Fruit fly (Drosophila melanogaster): ENCODE measurements around the gene Or85f.

Gene Or85f

dm6 chr3R:9370413-9370812 lies 27.6 kb upstream of the Or85f start (continued):
- TF ChIP-seq CG10274 (GFP tag; optimal IDR thresholded peaks at IDR 0.05): no peak
- TF ChIP-seq al (GFP tag; IDR thresholded peaks at IDR 0.05): peak; percentile 52; the same call in 1 of the 2 replicates
- peak; percentile 24 for TF ChIP-seq Nf-YB (GFP tag; optimal IDR thresholded peaks at IDR 0.05)
- TF ChIP-seq CG31441 (GFP tag; IDR thresholded peaks at IDR 0.05): peak; percentile 37; the same call in 1 of the 2 replicates
- TF ChIP-seq cg (GFP tag; optimal IDR thresholded peaks at IDR 0.05): no peak
- peak in 1 of 2 experiments; percentile 84 for TF ChIP-seq Hr51 (GFP tag; optimal IDR thresholded peaks at IDR 0.05)
- TF ChIP-seq Fer3 (tag; optimal IDR thresholded peaks at IDR 0.05): peak; percentile 69
- TF ChIP-seq Six4 (GFP tag; optimal IDR thresholded peaks at IDR 0.05): peak; percentile 22
- peak; percentile 55 for TF ChIP-seq pho (GFP tag; optimal IDR thresholded peaks at IDR 0.05)
- TF ChIP-seq ase (GFP tag; IDR thresholded peaks at IDR 0.05): peak; percentile 27; the same call in 2 of the 3 replicates
- TF ChIP-seq tna (GFP tag; IDR thresholded peaks at IDR 0.05; ENCODE audit: partially characterized antibody): no peak
- TF ChIP-seq zen (tag; optimal IDR thresholded peaks at IDR 0.05): no peak
- TF ChIP-seq pum (GFP tag; optimal IDR thresholded peaks at IDR 0.05): peak; percentile 25
- peak; percentile 43; the same call in 1 of the 2 replicates for TF ChIP-seq CG31224 (GFP tag; IDR thresholded peaks at IDR 0.05)
- TF ChIP-seq Ada2b (GFP tag; IDR thresholded peaks at IDR 0.05): peak; percentile 69
- TF ChIP-seq CG11504 (tag; optimal IDR thresholded peaks at IDR 0.05): peak; percentile 72
- TF ChIP-seq Hr3 (GFP tag; optimal IDR thresholded peaks at IDR 0.05): peak; percentile 44
- peak; percentile 64; the same call in 2 of the 3 replicates for TF ChIP-seq tgo (GFP tag; IDR thresholded peaks at IDR 0.05)
- TF ChIP-seq lov (optimal IDR thresholded peaks at IDR 0.05): no peak
- no peak for TF ChIP-seq lov (GFP tag; IDR thresholded peaks at IDR 0.05)
- TF ChIP-seq D19B (GFP tag; optimal IDR thresholded peaks at IDR 0.05): peak; percentile 34
- TF ChIP-seq CG6272 (GFP tag; IDR thresholded peaks at IDR 0.05): 0 out of 2 replicates have a peak, but pooled peaks have one; percentile 19
- peak; percentile 10 for TF ChIP-seq CG12104 (GFP tag; optimal IDR thresholded peaks at IDR 0.05)
- TF ChIP-seq CG10654 (GFP tag; optimal IDR thresholded peaks at IDR 0.05): peak; percentile 10
- peak; percentile 52 for TF ChIP-seq cwo (GFP tag; optimal IDR thresholded peaks at IDR 0.05)
- peak; percentile 31 for TF ChIP-seq HLH54F (GFP tag; optimal IDR thresholded peaks at IDR 0.05)
- TF ChIP-seq CG32772 (GFP tag; IDR thresholded peaks at IDR 0.05): peak; percentile 44; the same call in 1 of the 2 replicates
- TF ChIP-seq danr (GFP tag; IDR thresholded peaks at IDR 0.05): peak; percentile 31; the same call in 1 of the 2 replicates
- TF ChIP-seq CG10267 (tag; optimal IDR thresholded peaks at IDR 0.05): peak; percentile 19
- TF ChIP-seq z (GFP tag; IDR thresholded peaks at IDR 0.05): no peak
- TF ChIP-seq CG10147 (GFP tag; optimal IDR thresholded peaks at IDR 0.05): peak; percentile 34
- peak; percentile 57; the same call in 2 of the 3 replicates for TF ChIP-seq CG14050 (GFP tag; IDR thresholded peaks at IDR 0.05)
- TF ChIP-seq Sox102F (GFP tag; optimal IDR thresholded peaks at IDR 0.05): peak; percentile 71
- peak; percentile 68 for TF ChIP-seq CG14441 (GFP tag; IDR thresholded peaks at IDR 0.05)
- TF ChIP-seq CG12659 (GFP tag; optimal IDR thresholded peaks at IDR 0.05): peak; percentile 46
- peak; percentile 82 for TF ChIP-seq Atf6 (GFP tag; IDR thresholded peaks at IDR 0.05)
- no peak for TF ChIP-seq CG10979 (tag; optimal IDR thresholded peaks at IDR 0.05)
- peak; percentile 61 for TF ChIP-seq Bteb2 (GFP tag; optimal IDR thresholded peaks at IDR 0.05)
- no peak for TF ChIP-seq hkb (optimal IDR thresholded peaks at IDR 0.05)
- peak; percentile 74 for TF ChIP-seq hkb (GFP tag; IDR thresholded peaks at IDR 0.05)
- peak; percentile 85 for TF ChIP-seq row (GFP tag; IDR thresholded peaks at IDR 0.05)
- TF ChIP-seq kah (GFP tag; optimal IDR thresholded peaks at IDR 0.05): no peak
- no peak for TF ChIP-seq CG1603 (tag; optimal IDR thresholded peaks at IDR 0.05)
- TF ChIP-seq CG2129 (GFP tag; IDR thresholded peaks at IDR 0.05; ENCODE audit: partially characterized antibody): no peak
- peak; percentile 0 for TF ChIP-seq CG15011 (GFP tag; optimal IDR thresholded peaks at IDR 0.05)
- peak; percentile 46; the same call in 1 of the 2 replicates for TF ChIP-seq CG14014 (GFP tag; IDR thresholded peaks at IDR 0.05)
- no peak for TF ChIP-seq twi (tag; optimal IDR thresholded peaks at IDR 0.05)
- peak; percentile 5 for TF ChIP-seq CG17829 (tag; optimal IDR thresholded peaks at IDR 0.05)
- no peak for TF ChIP-seq CG7271 (tag; optimal IDR thresholded peaks at IDR 0.05)
- no peak for TF ChIP-seq zen2 (GFP tag; IDR thresholded peaks at IDR 0.05; ENCODE audit: partially characterized antibody)
- peak; percentile 23 for TF ChIP-seq org-1 (GFP tag; optimal IDR thresholded peaks at IDR 0.05)
